Fruit fly (Drosophila melanogaster) whole organism, embryonic: ENCODE measurements around the gene CG10383.

Experiments
- Awh ChIP-seq: fragments of 200-800 bp; sonication (Bioruptor generic); IDR thresholded peaks from 2 replicates; pipeline ENCODE4, ENCODE4 v1.3.6; 2022; ENCODE audit warnings: missing biosample characterization, missing genetic modification characterization
- Blimp-1 ChIP-seq: fragments of 200-800 bp; sonication (Bioruptor generic); optimal IDR thresholded peaks from 3 replicates; lab custom pipeline; 2018; ENCODE audit warnings: missing biosample characterization, missing genetic modification characterization, mild to moderate bottlenecking, moderate library complexity, missing genetic modification reagents
- CG11398 ChIP-seq: fragments of 200-800 bp; sonication (Bioruptor generic); optimal IDR thresholded peaks from 2 replicates; lab custom pipeline; 2016; ENCODE audit warnings: missing biosample characterization, missing genetic modification characterization
- CG12769 ChIP-seq: fragments of 200-800 bp; sonication (Bioruptor generic); optimal IDR thresholded peaks from 2 replicates; lab custom pipeline; 2019; ENCODE audit warnings: missing biosample characterization, mild to moderate bottlenecking, missing genetic modification characterization, moderate library complexity
- CG13287 ChIP-seq: fragments of 200-800 bp; sonication (Bioruptor generic); IDR thresholded peaks from 2 replicates; pipeline ENCODE4 v1.3.6; 2022; ENCODE audit warnings: missing biosample characterization, missing genetic modification characterization; ENCODE audit not compliant: partially characterized antibody
- CG13894 ChIP-seq: fragments of 200-800 bp; sonication (Bioruptor generic); optimal IDR thresholded peaks from 3 replicates; lab custom pipeline; 2018; ENCODE audit warnings: missing biosample characterization, mild to moderate bottlenecking, missing genetic modification characterization, moderate library complexity
- CG14860 ChIP-seq: fragments of 200-800 bp; sonication (Bioruptor generic); IDR thresholded peaks from 3 replicates; pipeline ENCODE4 v1.3.6; 2022; ENCODE audit warnings: missing biosample characterization, missing genetic modification characterization; ENCODE audit not compliant: partially characterized antibody
- CG2129 ChIP-seq: fragments of 200-800 bp; sonication (Bioruptor generic); IDR thresholded peaks from 2 replicates; pipeline ENCODE4 v1.3.6; 2022; ENCODE audit warnings: missing biosample characterization, missing genetic modification characterization; ENCODE audit not compliant: partially characterized antibody
- CG2199 ChIP-seq: fragments of 200-800 bp; sonication (Bioruptor generic); IDR thresholded peaks from 3 replicates; pipeline ENCODE4 v1.3.6; 2022; ENCODE audit warnings: missing biosample characterization, missing genetic modification characterization
- CG2202 ChIP-seq: fragments of 200-800 bp; sonication (Bioruptor generic); optimal IDR thresholded peaks from 2 replicates; lab custom pipeline; 2018; ENCODE audit warnings: missing biosample characterization, mild to moderate bottlenecking, missing genetic modification characterization
- CG2889 ChIP-seq: fragments of 200-800 bp; sonication (Bioruptor generic); IDR thresholded peaks from 3 replicates; pipeline ENCODE4 v1.3.6; 2022; ENCODE audit warnings: missing biosample characterization, missing genetic modification characterization
- CG34224 ChIP-seq: fragments of 200-800 bp; sonication (Bioruptor generic); IDR thresholded peaks from 3 replicates; pipeline ENCODE4 v1.3.6; 2022; ENCODE audit warnings: missing biosample characterization, missing genetic modification characterization; ENCODE audit not compliant: partially characterized antibody
- CG4360 ChIP-seq: fragments of 200-800 bp; sonication (Bioruptor generic); IDR thresholded peaks from 2 replicates; pipeline ENCODE4 v1.3.6; 2022; ENCODE audit warnings: missing biosample characterization, missing genetic modification characterization
- CG6175 ChIP-seq: fragments of 200-800 bp; sonication (Bioruptor generic); IDR thresholded peaks from 3 replicates; pipeline ENCODE4 v1.3.6; 2022; ENCODE audit warnings: missing biosample characterization, missing genetic modification characterization
- CG6765 ChIP-seq: fragments of 200-800 bp; sonication (Bioruptor generic); optimal IDR thresholded peaks from 3 replicates; lab custom pipeline; 2017; ENCODE audit warnings: missing biosample characterization, mild to moderate bottlenecking, missing genetic modification characterization
- CG8290 ChIP-seq, 3 experiments: fragments of 200-800 bp; sonication (Bioruptor generic); optimal IDR thresholded peaks; 2 replicates each; lab custom pipeline; 2016 to 2019; ENCODE audit warnings: missing biosample characterization in 3 of 3, missing genetic modification characterization in 3 of 3, mild to moderate bottlenecking in 2 of 3, moderate library complexity in 1 of 3
- CG9215 ChIP-seq: fragments of 200-800 bp; sonication (Bioruptor generic); IDR thresholded peaks from 2 replicates; pipeline ENCODE4 v1.3.6; 2022; ENCODE audit warnings: missing biosample characterization, missing genetic modification characterization
- CG9437 ChIP-seq: fragments of 200-800 bp; sonication (Bioruptor generic); optimal IDR thresholded peaks from 2 replicates; lab custom pipeline; 2018; ENCODE audit warnings: missing biosample characterization, mild to moderate bottlenecking, missing genetic modification characterization
- CHES-1-like ChIP-seq: fragments of 200-800 bp; sonication (Bioruptor generic); optimal IDR thresholded peaks from 2 replicates; lab custom pipeline; 2016; ENCODE audit warnings: missing biosample characterization, missing genetic modification characterization
- Camta ChIP-seq: fragments of 200-800 bp; sonication (Bioruptor generic); optimal IDR thresholded peaks from 2 replicates; lab custom pipeline; 2016; ENCODE audit warnings: missing biosample characterization, missing genetic modification characterization
- Deaf1 ChIP-seq: fragments of 200-800 bp; optimal IDR thresholded peaks from 3 replicates; lab custom pipeline; 2019; ENCODE audit warnings: missing biosample characterization, mild to moderate bottlenecking, missing genetic modification characterization, moderate library complexity
- Dfd ChIP-seq, 2 experiments: fragments of >200 bp; optimal IDR thresholded peaks; 2 replicates each; lab custom pipeline; 2017; ENCODE audit warnings: missing biosample characterization in 2 of 2, missing genetic modification characterization in 2 of 2
- Dll ChIP-seq: fragments of 200-800 bp; sonication (Bioruptor generic); IDR thresholded peaks from 4 replicates; pipeline ENCODE4 v1.3.6; 2022; ENCODE audit warnings: missing biosample characterization, missing genetic modification characterization; ENCODE audit not compliant: partially characterized antibody
- Gug ChIP-seq: fragments of 200-800 bp; sonication (Bioruptor generic); IDR thresholded peaks from 4 replicates; pipeline ENCODE4 v1.3.6; 2022; ENCODE audit warnings: missing biosample characterization, missing genetic modification characterization
- H15 ChIP-seq: fragments of 200-800 bp; sonication (Bioruptor generic); IDR thresholded peaks from 3 replicates; pipeline ENCODE4 v1.3.6; 2022; ENCODE audit warnings: missing biosample characterization, missing genetic modification characterization
- Med ChIP-seq: fragments of 200-800 bp; sonication (Bioruptor generic); peaks from one replicate; lab custom pipeline; 2016; ENCODE audit warnings: missing biosample characterization, missing genetic modification characterization, mild to moderate bottlenecking, inconsistent platforms, moderate library complexity
- Nf-YA ChIP-seq: fragments of 200-800 bp; sonication (Bioruptor generic); IDR thresholded peaks from 2 replicates; pipeline ENCODE4 v1.3.6; 2022; ENCODE audit warnings: missing biosample characterization, missing genetic modification characterization
- Nf-YC ChIP-seq: fragments of 200-800 bp; optimal IDR thresholded peaks from 3 replicates; lab custom pipeline; 2019; ENCODE audit warnings: missing biosample characterization, mild to moderate bottlenecking, missing genetic modification characterization, moderate library complexity
- Rfx ChIP-seq: fragments of 200-800 bp; sonication (Bioruptor generic); IDR thresholded peaks from 2 replicates; pipeline ENCODE4 v1.3.6; 2022; ENCODE audit warnings: missing biosample characterization, missing genetic modification characterization
- cg ChIP-seq: fragments of 200-800 bp; sonication (Bioruptor generic); optimal IDR thresholded peaks from 3 replicates; lab custom pipeline; 2019; ENCODE audit warnings: missing biosample characterization, mild to moderate bottlenecking, missing genetic modification characterization, moderate library complexity
- crol ChIP-seq: fragments of 200-800 bp; sonication (Bioruptor generic); IDR thresholded peaks from 2 replicates; pipeline ENCODE4 v1.3.6; 2022; ENCODE audit warnings: missing biosample characterization, missing genetic modification characterization
- gsb ChIP-seq: fragments of 200-800 bp; sonication (Bioruptor generic); IDR thresholded peaks from 2 replicates; pipeline ENCODE4 v1.3.6; 2022; ENCODE audit warnings: missing biosample characterization, missing genetic modification characterization
- jigr1 ChIP-seq: fragments of 200-800 bp; sonication (Bioruptor generic); IDR thresholded peaks from 3 replicates; pipeline ENCODE4 v1.3.6; 2022; ENCODE audit warnings: missing biosample characterization, missing genetic modification characterization
- kni ChIP-seq: fragments of 200-800 bp; sonication (Bioruptor generic); optimal IDR thresholded peaks from 3 replicates; lab custom pipeline; 2017; ENCODE audit warnings: mild to moderate bottlenecking, missing biosample characterization, missing genetic modification reagents, missing genetic modification characterization
- lov ChIP-seq, 2 experiments: fragments of 200-800 bp in 1 of 2; fragments of >200 bp in 1 of 2; sonication (Bioruptor generic) in 1 of 2; IDR thresholded peaks in 1 of 2; optimal IDR thresholded peaks in 1 of 2; 2 replicates in 1 of 2; 3 replicates in 1 of 2; pipeline versions ENCODE4 v1.3.6 to Lab custom; 2017 to 2022; ENCODE audit warnings: missing biosample characterization in 1 of 2, missing genetic modification characterization in 1 of 2
- phol ChIP-seq: fragments of 200-800 bp; sonication (Bioruptor generic); optimal IDR thresholded peaks from 3 replicates; lab custom pipeline; 2018; ENCODE audit warnings: missing biosample characterization, mild to moderate bottlenecking, missing genetic modification characterization, moderate library complexity
- prd ChIP-seq, 3 experiments: fragments of >200 bp in 2 of 3; fragments of 200-800 bp in 1 of 3; sonication (Bioruptor generic) in 1 of 3; optimal IDR thresholded peaks in 2 of 3; IDR thresholded peaks in 1 of 3; 2 replicates in 2 of 3; 3 replicates in 1 of 3; pipeline versions ENCODE4 v1.3.6 to Lab custom; 2017 to 2022; ENCODE audit warnings: missing biosample characterization in 1 of 3, missing genetic modification characterization in 1 of 3
- stwl ChIP-seq: fragments of 200-800 bp; sonication (Bioruptor generic); optimal IDR thresholded peaks from 3 replicates; lab custom pipeline; 2018; ENCODE audit warnings: missing biosample characterization, mild to moderate bottlenecking, missing genetic modification characterization, moderate library complexity
- trem ChIP-seq: fragments of 200-800 bp; optimal IDR thresholded peaks from 3 replicates; lab custom pipeline; 2019; ENCODE audit warnings: missing biosample characterization, mild to moderate bottlenecking, missing genetic modification characterization, moderate library complexity
- trh ChIP-seq: fragments of 200-800 bp; sonication (Bioruptor generic); optimal IDR thresholded peaks from 2 replicates; lab custom pipeline; 2016; ENCODE audit warnings: missing biosample characterization, missing genetic modification characterization
- vfl ChIP-seq: fragments of 200-800 bp; sonication (Bioruptor generic); optimal IDR thresholded peaks from 2 replicates; lab custom pipeline; 2016; ENCODE audit warnings: missing biosample characterization, missing genetic modification characterization
- yki ChIP-seq: fragments of >200 bp; optimal IDR thresholded peaks from 3 replicates; lab custom pipeline; 2018
- z ChIP-seq: fragments of 200-800 bp; sonication (Bioruptor generic); IDR thresholded peaks from 3 replicates; pipeline ENCODE4 v1.3.6; 2022; ENCODE audit warnings: missing biosample characterization, missing genetic modification characterization
- zen2 ChIP-seq: fragments of 200-800 bp; sonication (Bioruptor generic); IDR thresholded peaks from 3 replicates; pipeline ENCODE4 v1.3.6; 2022; ENCODE audit warnings: missing biosample characterization, missing genetic modification characterization; ENCODE audit not compliant: partially characterized antibody

The CG10383 gene

DNA sequence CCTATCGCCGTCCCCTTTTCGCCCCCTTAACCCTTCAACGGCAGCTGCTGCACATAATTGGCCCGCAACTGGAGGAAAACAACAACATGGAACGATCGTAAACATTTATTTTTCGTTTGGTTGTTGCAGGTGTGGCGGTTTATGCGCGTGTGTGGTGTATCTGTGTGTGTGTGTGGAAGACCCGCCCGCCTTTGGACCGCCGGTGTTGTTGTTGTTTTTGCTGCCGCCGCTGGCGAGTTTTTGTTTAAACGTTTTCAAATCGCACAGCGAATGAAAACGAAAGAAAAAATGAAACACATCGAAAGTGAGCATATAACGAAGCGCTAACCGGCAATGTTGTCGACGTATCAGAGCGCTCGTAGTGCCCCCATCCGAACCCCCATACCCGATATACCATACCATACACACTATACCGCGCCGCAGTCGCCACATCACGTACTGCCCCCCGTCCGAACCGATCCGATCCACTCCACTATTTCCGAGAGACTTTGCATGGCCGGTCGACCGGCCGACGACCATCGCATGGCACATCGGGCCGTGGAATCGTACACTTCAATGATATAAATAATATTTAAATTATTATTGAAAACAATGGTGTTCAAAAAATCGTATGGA is 40.3 kb upstream of the CG10383 start (continued):
- TF ChIP-seq CG6765 = no peak
- TF ChIP-seq Med (GFP tag; lab: Kevin White, UChicago) = peak; percentile 33
- TF ChIP-seq yki (lab: Kevin White, UChicago) = no peak
- TF ChIP-seq CG14860 (GFP tag; lab: Robert Waterston, UW) = no peak
- TF ChIP-seq CHES-1-like (GFP tag; lab: Kevin White, UChicago) = no peak
- peak; percentile 58 for TF ChIP-seq Nf-YA (GFP tag; lab: Robert Waterston, UW)
- peak; percentile 42 for TF ChIP-seq kni (GFP tag; lab: Kevin White, UChicago)
- no peak for TF ChIP-seq Camta
- TF ChIP-seq CG11398 (GFP tag; lab: Kevin White, UChicago) = no peak
- no peak for TF ChIP-seq CG2129 (GFP tag; lab: Robert Waterston, UW)
- TF ChIP-seq CG34224 (GFP tag; lab: Robert Waterston, UW) = no peak
- TF ChIP-seq gsb (GFP tag; lab: Robert Waterston, UW) = no peak
- TF ChIP-seq CG8290 (GFP tag; optimal IDR thresholded peaks at IDR 0.05; lab: Kevin White, UChicago) = no peak
- no peak for TF ChIP-seq CG8290 (tag; optimal IDR thresholded peaks at IDR 0.05; lab: Kevin White, UChicago)
- 0 out of 2 replicates have a peak, but pooled peaks have one; percentile 20 for TF ChIP-seq CG13287
- peak; percentile 14 for TF ChIP-seq Blimp-1 (GFP tag; lab: Kevin White, UChicago)
- TF ChIP-seq H15 (GFP tag; lab: Robert Waterston, UW) = 0 out of 3 replicates have a peak, but pooled peaks have one; percentile 8
- no peak for TF ChIP-seq phol (tag; lab: Kevin White, UChicago)
- TF ChIP-seq crol (GFP tag; lab: Robert Waterston, UW) = peak; percentile 71
- 0 out of 2 replicates have a peak, but pooled peaks have one; percentile 18 for TF ChIP-seq Rfx (GFP tag; lab: Robert Waterston, UW)
- no peak for TF ChIP-seq CG2889 (GFP tag; lab: Robert Waterston, UW)
- peak in 1 of 2 experiments; percentile 22 for TF ChIP-seq Dfd (GFP tag; optimal IDR thresholded peaks at IDR 0.05; lab: Kevin White, UChicago)
- TF ChIP-seq trem (tag; lab: Kevin White, UChicago) = no peak
- TF ChIP-seq trh (GFP tag; lab: Kevin White, UChicago) = no peak
- no peak for TF ChIP-seq CG12769 (tag; lab: Kevin White, UChicago)
- 0 out of 4 replicates have a peak, but pooled peaks have one; percentile 23 for TF ChIP-seq Dll (GFP tag; lab: Robert Waterston, UW)
- TF ChIP-seq Gug = no peak
- TF ChIP-seq z (GFP tag; lab: Robert Waterston, UW) = peak; percentile 34; the same call in 1 of the 3 replicates
- peak; percentile 97 for TF ChIP-seq Nf-YC
- TF ChIP-seq prd (optimal IDR thresholded peaks at IDR 0.05; lab: Kevin White, UChicago) = no peak
- TF ChIP-seq prd (GFP tag; IDR thresholded peaks at IDR 0.05; lab: Robert Waterston, UW) = no peak
- TF ChIP-seq CG13894 = peak; percentile 91
- no peak for TF ChIP-seq stwl (tag; lab: Kevin White, UChicago)
- peak; percentile 80 for TF ChIP-seq cg (GFP tag; lab: Kevin White, UChicago)
- peak; percentile 86 for TF ChIP-seq CG2199 (GFP tag; lab: Robert Waterston, UW)
- TF ChIP-seq CG9437 (GFP tag; lab: Kevin White, UChicago) = no peak
- no peak for TF ChIP-seq lov (optimal IDR thresholded peaks at IDR 0.05; lab: Kevin White, UChicago)
- no peak for TF ChIP-seq lov (GFP tag; IDR thresholded peaks at IDR 0.05; lab: Robert Waterston, UW)
- TF ChIP-seq Awh (GFP tag; lab: Robert Waterston, UW) = 0 out of 2 replicates have a peak, but pooled peaks have one; percentile 22
- peak; percentile 92 for TF ChIP-seq CG4360 (GFP tag; lab: Robert Waterston, UW)
- no peak for TF ChIP-seq vfl (GFP tag; lab: Kevin White, UChicago)
- TF ChIP-seq zen2 = 0 out of 3 replicates have a peak, but pooled peaks have one; percentile 9
- TF ChIP-seq jigr1 = no peak
- TF ChIP-seq CG6175 = peak; percentile 69; the same call in 1 of the 3 replicates
- no peak for TF ChIP-seq CG2202 (tag; lab: Kevin White, UChicago)
- TF ChIP-seq Deaf1 = peak; percentile 94
- TF ChIP-seq CG9215 (GFP tag; lab: Robert Waterston, UW) = no peak
